Fruit fly (Drosophila melanogaster) whole organism, embryonic: Measurements from ENCODE around the gene CG9514.

Experiments
- CG18011 ChIP-seq: fragments of 200-800 bp; sonication (Bioruptor generic); optimal IDR thresholded peaks from 2 replicates; lab custom pipeline; 2017; ENCODE audit warnings: missing biosample characterization, missing genetic modification characterization, mild to moderate bottlenecking, moderate library complexity, missing genotype
- HHEX ChIP-seq: fragments of 200-800 bp; sonication (Bioruptor generic); optimal IDR thresholded peaks from 3 replicates; lab custom pipeline; 2017; ENCODE audit warnings: missing biosample characterization, mild to moderate bottlenecking, missing genetic modification characterization, missing genetic modification reagents
- ab ChIP-seq: fragments of 200-800 bp; sonication (Bioruptor generic); optimal IDR thresholded peaks from 2 replicates; lab custom pipeline; 2016; ENCODE audit warnings: missing biosample characterization, missing genetic modification characterization
- crc ChIP-seq: fragments of 200-800 bp; sonication (Bioruptor generic); optimal IDR thresholded peaks from 2 replicates; lab custom pipeline; 2016; ENCODE audit warnings: missing biosample characterization, missing genetic modification characterization
- croc ChIP-seq: fragments of 200-800 bp; sonication (Bioruptor generic); conservative IDR thresholded peaks from 3 replicates; pipeline ENCODE4 v1.3.6; 2022; ENCODE audit warnings: missing biosample characterization, missing genetic modification characterization
- emc ChIP-seq: fragments of 200-800 bp; sonication (Bioruptor generic); optimal IDR thresholded peaks from 2 replicates; lab custom pipeline; 2016; ENCODE audit warnings: missing biosample characterization, missing genetic modification characterization
- hkb ChIP-seq, 2 experiments: fragments of 200-800 bp in 1 of 2; fragments of >200 bp in 1 of 2; sonication (Bioruptor generic) in 1 of 2; IDR thresholded peaks in 1 of 2; optimal IDR thresholded peaks in 1 of 2; 2 replicates each; pipeline versions ENCODE4 v1.3.6 to Lab custom; 2017 to 2022; ENCODE audit warnings: missing biosample characterization in 1 of 2, missing genetic modification characterization in 1 of 2
- lbe ChIP-seq: fragments of 200-800 bp; sonication (Bioruptor generic); optimal IDR thresholded peaks from 2 replicates; lab custom pipeline; 2016; ENCODE audit warnings: missing biosample characterization, mild to moderate bottlenecking, missing genetic modification characterization

DNA sequence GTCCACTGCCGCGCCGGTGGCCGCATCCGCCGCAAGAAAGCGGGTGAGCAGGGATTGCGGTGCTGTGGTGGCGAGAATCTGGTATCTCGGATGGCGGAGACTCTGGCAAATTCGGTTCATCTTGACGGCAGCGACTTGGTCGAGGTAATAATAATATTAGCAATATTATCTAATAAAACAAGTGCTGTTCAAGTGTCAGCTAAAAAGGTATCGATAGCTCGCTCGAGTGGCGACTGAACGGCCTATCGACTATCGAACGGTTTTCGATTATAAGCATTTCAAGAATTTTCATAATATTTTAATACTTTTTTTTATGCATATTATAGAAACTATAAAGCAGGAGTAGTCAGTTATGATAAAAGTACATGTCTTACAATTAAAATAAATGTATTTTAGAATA is 58.7 kb downstream of the CG9514 start, which contains the start of gene Grx5:
- TF ChIP-seq lbe (GFP tag; lab: Kevin White, UChicago) = no peak
- TF ChIP-seq CG18011 (GFP tag; lab: Kevin White, UChicago) = no peak
- TF ChIP-seq emc = no peak
- no peak for TF ChIP-seq hkb (optimal IDR thresholded peaks at IDR 0.05; lab: Kevin White, UChicago)
- TF ChIP-seq hkb (GFP tag; IDR thresholded peaks at IDR 0.05; lab: Robert Waterston, UW) = no peak
- no peak for TF ChIP-seq crc (GFP tag; lab: Kevin White, UChicago)
- no peak for TF ChIP-seq croc (GFP tag; lab: Robert Waterston, UW)
- TF ChIP-seq HHEX (GFP tag; lab: Kevin White, UChicago) = no peak
- no peak for TF ChIP-seq ab
